Fruit fly (Drosophila melanogaster) whole organism, embryonic: ENCODE results near the gene Kah.

ENCODE experiments used
- Antp ChIP-seq: fragments of 200-800 bp; sonication (Bioruptor generic); optimal IDR thresholded peaks from 3 replicates; lab custom pipeline; 2016; ENCODE audit warnings: missing biosample characterization, missing genetic modification characterization
- CG10147 ChIP-seq: fragments of 200-800 bp; sonication (Bioruptor generic); optimal IDR thresholded peaks from 2 replicates; lab custom pipeline; 2019; ENCODE audit warnings: missing biosample characterization, mild to moderate bottlenecking, missing genetic modification characterization, moderate library complexity
- CG10543 ChIP-seq: fragments of 200-800 bp; sonication (Bioruptor generic); optimal IDR thresholded peaks from 3 replicates; lab custom pipeline; 2017; ENCODE audit warnings: missing biosample characterization, mild to moderate bottlenecking, missing genetic modification characterization, moderate library complexity
- CG10979 ChIP-seq: fragments of 200-800 bp; sonication (Bioruptor generic); optimal IDR thresholded peaks from 2 replicates; lab custom pipeline; 2018; ENCODE audit warnings: missing biosample characterization, mild to moderate bottlenecking, missing genetic modification characterization, moderate library complexity
- CG1602 ChIP-seq: fragments of 200-800 bp; sonication (Bioruptor generic); optimal IDR thresholded peaks from 3 replicates; lab custom pipeline; 2016; ENCODE audit warnings: missing biosample characterization, missing genetic modification characterization
- CG17186 ChIP-seq: fragments of 200-800 bp; sonication (Bioruptor generic); optimal IDR thresholded peaks from 3 replicates; lab custom pipeline; 2017; ENCODE audit warnings: missing biosample characterization, missing genetic modification reagents, missing genetic modification characterization
- CG17912 ChIP-seq: fragments of 200-800 bp; sonication (Bioruptor generic); optimal IDR thresholded peaks from 2 replicates; lab custom pipeline; 2018; ENCODE audit warnings: missing biosample characterization, mild to moderate bottlenecking, missing genetic modification characterization
- CG18764 ChIP-seq: fragments of 200-800 bp; sonication (Bioruptor generic); optimal IDR thresholded peaks from 3 replicates; lab custom pipeline; 2016; ENCODE audit warnings: missing biosample characterization, missing genetic modification characterization
- CG2120 ChIP-seq: fragments of 200-800 bp; sonication (Bioruptor generic); optimal IDR thresholded peaks from 3 replicates; lab custom pipeline; 2016; ENCODE audit warnings: missing biosample characterization, missing genetic modification characterization
- CG31224 ChIP-seq: fragments of 200-800 bp; sonication (Bioruptor generic); IDR thresholded peaks from 2 replicates; pipeline ENCODE4 v1.3.6; 2022; ENCODE audit warnings: missing biosample characterization, missing genetic modification characterization
- CG3163 ChIP-seq: fragments of 200-800 bp; sonication (Bioruptor generic); optimal IDR thresholded peaks from 3 replicates; lab custom pipeline; 2016; ENCODE audit warnings: missing biosample characterization, missing genetic modification characterization
- CG33213 ChIP-seq: fragments of 200-800 bp; sonication (Bioruptor generic); optimal IDR thresholded peaks from 3 replicates; lab custom pipeline; 2016; ENCODE audit warnings: missing biosample characterization, missing genetic modification characterization
- CG34224 ChIP-seq: fragments of 200-800 bp; sonication (Bioruptor generic); IDR thresholded peaks from 3 replicates; pipeline ENCODE4 v1.3.6; 2022; ENCODE audit warnings: missing biosample characterization, missing genetic modification characterization; ENCODE audit not compliant: partially characterized antibody
- CG4404 ChIP-seq: fragments of 200-800 bp; sonication (Bioruptor generic); IDR thresholded peaks from 2 replicates; pipeline ENCODE4 v1.3.6; 2022; ENCODE audit warnings: missing biosample characterization, missing genetic modification characterization
- CG4424 ChIP-seq: fragments of 200-800 bp; sonication (Bioruptor generic); optimal IDR thresholded peaks from 3 replicates; lab custom pipeline; 2016; ENCODE audit warnings: missing biosample characterization, missing genetic modification characterization
- CG6654 ChIP-seq: fragments of 200-800 bp; sonication (Bioruptor generic); optimal IDR thresholded peaks from 2 replicates; lab custom pipeline; 2017; ENCODE audit warnings: missing biosample characterization, mild to moderate bottlenecking, missing genetic modification characterization
- CG7357 ChIP-seq: fragments of 200-800 bp; sonication (Bioruptor generic); IDR thresholded peaks from 3 replicates; pipeline ENCODE4 v1.3.6; 2022; ENCODE audit warnings: missing biosample characterization, missing genetic modification characterization
- CG7839 ChIP-seq: fragments of 200-800 bp; sonication (Bioruptor generic); optimal IDR thresholded peaks from 3 replicates; lab custom pipeline; 2018; ENCODE audit warnings: missing biosample characterization, mild to moderate bottlenecking, missing genetic modification characterization, moderate library complexity
- CG8765 ChIP-seq: fragments of 200-800 bp; sonication (Bioruptor generic); IDR thresholded peaks from 2 replicates; pipeline ENCODE4 v1.3.6; 2022; ENCODE audit warnings: missing biosample characterization, missing genetic modification characterization
- CG9215 ChIP-seq: fragments of 200-800 bp; sonication (Bioruptor generic); IDR thresholded peaks from 2 replicates; pipeline ENCODE4 v1.3.6; 2022; ENCODE audit warnings: missing biosample characterization, missing genetic modification characterization
- CG9876 ChIP-seq: fragments of 200-800 bp; sonication (Bioruptor generic); optimal IDR thresholded peaks from 2 replicates; lab custom pipeline; 2016; ENCODE audit warnings: missing biosample characterization, missing genetic modification characterization
- CrebB ChIP-seq: fragments of 200-800 bp; sonication (Bioruptor generic); optimal IDR thresholded peaks from 3 replicates; lab custom pipeline; 2018; ENCODE audit warnings: missing biosample characterization, mild to moderate bottlenecking, missing genetic modification characterization
- Dfd ChIP-seq, 2 experiments: fragments of >200 bp; optimal IDR thresholded peaks; 2 replicates each; lab custom pipeline; 2017; ENCODE audit warnings: missing biosample characterization in 2 of 2, missing genetic modification characterization in 2 of 2
- Doc2 ChIP-seq: fragments of 200-800 bp; sonication (Bioruptor generic); IDR thresholded peaks from 2 replicates; pipeline ENCODE4 v1.3.6; 2022; ENCODE audit warnings: missing biosample characterization, missing genetic modification characterization
- Fer1 ChIP-seq: fragments of 200-800 bp; sonication (Bioruptor generic); optimal IDR thresholded peaks from 2 replicates; lab custom pipeline; 2017; ENCODE audit warnings: missing biosample characterization, mild to moderate bottlenecking, missing genetic modification characterization
- Hr3 ChIP-seq: fragments of 200-800 bp; sonication (Bioruptor generic); optimal IDR thresholded peaks from 3 replicates; lab custom pipeline; 2016; ENCODE audit warnings: missing biosample characterization, missing genetic modification characterization
- Jarid2 ChIP-seq: fragments of 200-800 bp; sonication (Bioruptor generic); optimal IDR thresholded peaks from 3 replicates; lab custom pipeline; 2017; ENCODE audit warnings: mild to moderate bottlenecking, missing biosample characterization, missing genetic modification reagents, missing genetic modification characterization
- NFAT ChIP-seq: fragments of 200-800 bp; sonication (Bioruptor generic); IDR thresholded peaks from 2 replicates; pipeline ENCODE4 v1.3.6; 2022; ENCODE audit warnings: missing biosample characterization, missing genetic modification characterization
- NfI ChIP-seq: fragments of 200-800 bp; sonication (Bioruptor generic); optimal IDR thresholded peaks from 3 replicates; lab custom pipeline; 2018; ENCODE audit warnings: missing biosample characterization, mild to moderate bottlenecking, missing genetic modification characterization, moderate library complexity
- TFAM ChIP-seq: fragments of 200-800 bp; sonication (Bioruptor generic); optimal IDR thresholded peaks from 2 replicates; lab custom pipeline; 2017; ENCODE audit warnings: missing biosample characterization, missing genetic modification characterization, inconsistent platforms
- abd-A ChIP-seq: fragments of 200-800 bp; sonication (Bioruptor generic); optimal IDR thresholded peaks from 3 replicates; lab custom pipeline; 2019; ENCODE audit warnings: missing biosample characterization, mild to moderate bottlenecking, missing genetic modification characterization, moderate library complexity
- amos ChIP-seq: fragments of 200-800 bp; sonication (Bioruptor generic); IDR thresholded peaks from 2 replicates; pipeline ENCODE4 v1.3.6; 2022; ENCODE audit warnings: missing biosample characterization, missing genetic modification characterization; ENCODE audit not compliant: partially characterized antibody
- ara ChIP-seq: fragments of 200-800 bp; sonication (Bioruptor generic); IDR thresholded peaks from 2 replicates; pipeline ENCODE4 v1.3.6; 2022; ENCODE audit warnings: missing biosample characterization, missing genetic modification characterization
- ato ChIP-seq: fragments of 200-800 bp; sonication (Bioruptor generic); IDR thresholded peaks from 2 replicates; pipeline ENCODE4 v1.3.6; 2022; ENCODE audit warnings: missing biosample characterization, missing genetic modification characterization; ENCODE audit not compliant: partially characterized antibody
- bowl ChIP-seq: fragments of 200-800 bp; sonication (Bioruptor generic); IDR thresholded peaks from 2 replicates; pipeline ENCODE4 v1.3.6; 2022; ENCODE audit warnings: missing biosample characterization, missing genetic modification characterization
- chif ChIP-seq, 2 experiments: fragments of 200-800 bp; sonication (Bioruptor generic); optimal IDR thresholded peaks; 3 replicates each; lab custom pipeline; 2016; ENCODE audit warnings: missing biosample characterization in 2 of 2, missing genetic modification characterization in 2 of 2
- crol ChIP-seq: fragments of 200-800 bp; sonication (Bioruptor generic); IDR thresholded peaks from 2 replicates; pipeline ENCODE4 v1.3.6; 2022; ENCODE audit warnings: missing biosample characterization, missing genetic modification characterization
- cwo ChIP-seq: fragments of 200-800 bp; sonication (Bioruptor generic); optimal IDR thresholded peaks from 3 replicates; lab custom pipeline; 2017; ENCODE audit warnings: missing biosample characterization, missing genetic modification characterization, mild to moderate bottlenecking, moderate library complexity, missing genetic modification reagents
- eve ChIP-seq, 2 experiments: fragments of >200 bp; optimal IDR thresholded peaks; 2 replicates each; lab custom pipeline; 2017; ENCODE audit warnings: missing biosample characterization in 2 of 2, missing genetic modification characterization in 2 of 2
- fu2 ChIP-seq: fragments of 200-800 bp; sonication (Bioruptor generic); optimal IDR thresholded peaks from 2 replicates; lab custom pipeline; 2016; ENCODE audit warnings: missing biosample characterization, missing genetic modification characterization
- gfzf ChIP-seq: fragments of 200-800 bp; sonication (Bioruptor generic); optimal IDR thresholded peaks from 2 replicates; lab custom pipeline; 2016; ENCODE audit warnings: missing biosample characterization, mild to moderate bottlenecking, missing genetic modification characterization, moderate library complexity
- gsb-n ChIP-seq: fragments of 200-800 bp; sonication (Bioruptor generic); optimal IDR thresholded peaks from 3 replicates; lab custom pipeline; 2018; ENCODE audit warnings: missing biosample characterization, mild to moderate bottlenecking, missing genetic modification characterization
- hbn ChIP-seq: fragments of 200-800 bp; sonication (Bioruptor generic); IDR thresholded peaks from 2 replicates; pipeline ENCODE4 v1.3.6; 2022; ENCODE audit warnings: missing biosample characterization, missing genetic modification characterization; ENCODE audit not compliant: partially characterized antibody
- kay ChIP-seq: fragments of 200-800 bp; sonication (Bioruptor generic); optimal IDR thresholded peaks from 2 replicates; lab custom pipeline; 2016; ENCODE audit warnings: missing biosample characterization, missing genetic modification characterization
- klu ChIP-seq: fragments of 200-800 bp; sonication (Bioruptor generic); IDR thresholded peaks from 2 replicates; pipeline ENCODE4 v1.3.6; 2022; ENCODE audit warnings: missing biosample characterization, missing genetic modification characterization
- lov ChIP-seq, 2 experiments: fragments of 200-800 bp in 1 of 2; fragments of >200 bp in 1 of 2; sonication (Bioruptor generic) in 1 of 2; IDR thresholded peaks in 1 of 2; optimal IDR thresholded peaks in 1 of 2; 2 replicates in 1 of 2; 3 replicates in 1 of 2; pipeline versions ENCODE4 v1.3.6 to Lab custom; 2017 to 2022; ENCODE audit warnings: missing biosample characterization in 1 of 2, missing genetic modification characterization in 1 of 2
- mam ChIP-seq: fragments of 200-800 bp; sonication (Bioruptor generic); optimal IDR thresholded peaks from 3 replicates; lab custom pipeline; 2016; ENCODE audit warnings: missing biosample characterization, missing genetic modification characterization
- p53 ChIP-seq: fragments of 200-800 bp; sonication (Bioruptor generic); optimal IDR thresholded peaks from 2 replicates; lab custom pipeline; 2016; ENCODE audit warnings: missing biosample characterization, missing genetic modification characterization
- pita ChIP-seq: fragments of 200-800 bp; sonication (Bioruptor generic); optimal IDR thresholded peaks from 2 replicates; lab custom pipeline; 2017; ENCODE audit warnings: missing biosample characterization, mild to moderate bottlenecking, missing genetic modification characterization
- pnt ChIP-seq: fragments of 200-800 bp; sonication (Bioruptor generic); optimal IDR thresholded peaks from 3 replicates; lab custom pipeline; 2016; ENCODE audit warnings: missing biosample characterization, missing genetic modification characterization
- ttk ChIP-seq: fragments of 200-800 bp; sonication (Bioruptor generic); IDR thresholded peaks from 2 replicates; pipeline ENCODE4 v2.1.2; 2022; ENCODE audit warnings: missing biosample characterization, missing genetic modification characterization

Gene Kah

dm6 chr3L:606490-607327 is 17.6 kb upstream of the Kah start, which contains the start of gene Reg-2 (continued):
- TF ChIP-seq CG31224 (GFP tag; lab: Robert Waterston, UW) (no peak), kay (GFP tag; lab: Kevin White, UChicago) (no peak), CG17912 (GFP tag; lab: Kevin White, UChicago) (no peak), mam (GFP tag; lab: Kevin White, UChicago) (no peak), gfzf (GFP tag; lab: Kevin White, UChicago) (peak; percentile 21), CrebB (no peak), NfI (GFP tag; lab: Kevin White, UChicago) (no peak), fu2 (GFP tag; lab: Kevin White, UChicago) (no peak), CG18764 (no peak), p53 (GFP tag; lab: Kevin White, UChicago) (no peak), CG1602 (GFP tag; lab: Kevin White, UChicago) (no peak), CG9215 (GFP tag; lab: Robert Waterston, UW) (no peak), CG7839 (tag; lab: Kevin White, UChicago) (peak; percentile 34), CG4424 (GFP tag; lab: Kevin White, UChicago) (peak; percentile 29), ato (GFP tag; lab: Robert Waterston, UW) (no peak), CG2120 (GFP tag; lab: Kevin White, UChicago) (peak; percentile 12), pita (peak; percentile 83), cwo (GFP tag; lab: Kevin White, UChicago) (no peak), Hr3 (GFP tag; lab: Kevin White, UChicago) (peak; percentile 33), ttk (GFP tag; lab: Robert Waterston, UW) (no peak), crol (GFP tag; lab: Robert Waterston, UW) (no peak), CG10147 (GFP tag; lab: Kevin White, UChicago) (no peak), Antp (GFP tag; lab: Kevin White, UChicago) (no peak), Dfd (GFP tag; optimal IDR thresholded peaks at IDR 0.05; lab: Kevin White, UChicago) (no peak), CG17186 (GFP tag; lab: Kevin White, UChicago) (no peak), chif (GFP tag; optimal IDR thresholded peaks at IDR 0.05; lab: Kevin White, UChicago) (no peak), CG8765 (no peak), ara (GFP tag; lab: Robert Waterston, UW) (no peak), CG7357 (GFP tag; lab: Robert Waterston, UW) (no peak), eve (GFP tag; optimal IDR thresholded peaks at IDR 0.05; lab: Kevin White, UChicago) (no peak), CG9876 (GFP tag; lab: Kevin White, UChicago) (no peak), Jarid2 (no peak), CG3163 (GFP tag; lab: Kevin White, UChicago) (no peak), CG33213 (GFP tag; lab: Kevin White, UChicago) (peak; percentile 42), Doc2 (GFP tag; lab: Robert Waterston, UW) (no peak), pnt (GFP tag; lab: Kevin White, UChicago) (no peak), CG4404 (no peak), NFAT (peak; percentile 59)

dm6 chr3L:604701-605100 is 15.6 kb upstream of the Kah start:
- TF ChIP-seq abd-A (tag; lab: Kevin White, UChicago), result peak; percentile 48
- TF ChIP-seq CG10979 (tag; lab: Kevin White, UChicago), result no peak
- no peak for TF ChIP-seq lov (optimal IDR thresholded peaks at IDR 0.05; lab: Kevin White, UChicago)
- no peak for TF ChIP-seq lov (GFP tag; IDR thresholded peaks at IDR 0.05; lab: Robert Waterston, UW)
- no peak for TF ChIP-seq CG10543
- peak; percentile 43; the same call in 1 of the 2 replicates for TF ChIP-seq hbn (GFP tag; lab: Robert Waterston, UW)
- no peak for TF ChIP-seq CG34224
- no peak for TF ChIP-seq TFAM
- no peak for TF ChIP-seq klu (GFP tag; lab: Robert Waterston, UW)
- no peak for TF ChIP-seq gsb-n (tag; lab: Kevin White, UChicago)
- TF ChIP-seq CG6654 (GFP tag; lab: Kevin White, UChicago), result no peak
- TF ChIP-seq Fer1 (GFP tag; lab: Kevin White, UChicago), result no peak
- no peak for TF ChIP-seq bowl (GFP tag; lab: Robert Waterston, UW)
- peak; percentile 52; the same call in 1 of the 2 replicates for TF ChIP-seq amos (GFP tag; lab: Robert Waterston, UW)
